Worm (Caenorhabditis elegans) whole organism, young adult: ENCODE measurements around the gene srh-266.

Experiments
- B0019.2 ChIP-seq: fragments of 200-800 bp; sonication (Bioruptor generic); conservative IDR thresholded peaks from 2 replicates; pipeline ENCODE4 v1.3.6; 2022; ENCODE audit warnings: missing genetic modification reagents, missing genetic modification characterization, missing compliant biosample characterization
- C17E4.6 ChIP-seq: fragments of 200-800 bp; sonication (Bioruptor generic); IDR thresholded peaks from 2 replicates; pipeline ENCODE4 v1.3.6; 2022; ENCODE audit warnings: missing genetic modification reagents, missing genetic modification characterization, missing compliant biosample characterization
- F10E7.11 ChIP-seq: sonication (generic microtip); optimal IDR thresholded peaks from 2 replicates; lab custom pipeline; 2017; ENCODE audit warnings: mild to moderate bottlenecking, missing genetic modification characterization, moderate library complexity, missing compliant biosample characterization
- F22D6.2 ChIP-seq: sonication (generic microtip); optimal IDR thresholded peaks from 2 replicates; lab custom pipeline; 2016; ENCODE audit warnings: mild to moderate bottlenecking, missing genetic modification characterization, missing compliant biosample characterization
- F23B12.7 ChIP-seq: sonication (generic microtip); optimal IDR thresholded peaks from 2 replicates; lab custom pipeline; 2017; ENCODE audit warnings: missing genetic modification characterization, mild to moderate bottlenecking, missing compliant biosample characterization, antibody characterized with exemption, moderate library complexity; ENCODE audit not compliant: insufficient read depth
- F33H1.4 ChIP-seq: fragments of 200-800 bp; sonication (Bioruptor generic); IDR thresholded peaks from 2 replicates; pipeline ENCODE4 v1.3.6; 2022; ENCODE audit warnings: missing genetic modification reagents, missing genetic modification characterization, missing compliant biosample characterization
- F52B5.7 ChIP-seq: sonication (generic microtip); optimal IDR thresholded peaks from 2 replicates; lab custom pipeline; 2016; ENCODE audit warnings: mild to moderate bottlenecking, missing genetic modification characterization, missing compliant biosample characterization
- K12H6.12 ChIP-seq: fragments of 200-800 bp; sonication (Bioruptor generic); optimal IDR thresholded peaks from 2 replicates; lab custom pipeline; 2018; ENCODE audit warnings: mild to moderate bottlenecking, missing genetic modification characterization, missing compliant biosample characterization
- Y56A3A.18 ChIP-seq: fragments of 200-800 bp; sonication (Bioruptor generic); IDR thresholded peaks from 2 replicates; pipeline ENCODE4 v1.3.6; 2022; ENCODE audit warnings: missing genetic modification reagents, missing genetic modification characterization, missing compliant biosample characterization
- Y67H2A.10 ChIP-seq: fragments of 200-800 bp; sonication (Bioruptor generic); conservative IDR thresholded peaks from 2 replicates; pipeline ENCODE4 v1.3.6; 2022; ENCODE audit warnings: missing genetic modification reagents, missing genetic modification characterization, missing compliant biosample characterization
- ama-1 ChIP-seq, 3 experiments: fragments of 150-350 bp in 1 of 3; sonication (generic microtip) in 2 of 3; optimal IDR thresholded peaks; 2 replicates each; lab custom pipeline; 2014 to 2018; ENCODE audit warnings: missing biosample characterization in 2 of 3, missing genetic modification characterization in 2 of 3, missing genetic modification reagents in 2 of 3
- aptf-3 ChIP-seq: fragments of 200-800 bp; sonication (Bioruptor generic); IDR thresholded peaks from 2 replicates; pipeline ENCODE4 v1.3.6; 2022; ENCODE audit warnings: missing genetic modification characterization, missing compliant biosample characterization
- attf-6 ChIP-seq: fragments of 200-800 bp; sonication (Bioruptor generic); IDR thresholded peaks from 2 replicates; pipeline ENCODE4 v1.3.6; 2022; ENCODE audit warnings: missing genetic modification reagents, missing genetic modification characterization, missing compliant biosample characterization
- ceh-27 ChIP-seq: fragments of 200-800 bp; sonication (Bioruptor generic); optimal IDR thresholded peaks from 2 replicates; lab custom pipeline; 2018; ENCODE audit warnings: mild to moderate bottlenecking, missing genetic modification characterization, moderate library complexity, missing compliant biosample characterization
- dpl-1 ChIP-seq: fragments of 150-350 bp; optimal IDR thresholded peaks from 2 replicates; lab custom pipeline; 2014; ENCODE audit warnings: missing biosample characterization, missing genetic modification reagents, missing genetic modification characterization
- ekl-4 ChIP-seq: fragments of 200-800 bp; sonication (Bioruptor generic); IDR thresholded peaks from 2 replicates; pipeline ENCODE4 v1.3.6; 2022; ENCODE audit warnings: missing genetic modification reagents, missing genetic modification characterization, missing compliant biosample characterization
- ets-4 ChIP-seq: fragments of 200-800 bp; sonication (Bioruptor generic); optimal IDR thresholded peaks from 2 replicates; lab custom pipeline; 2018; ENCODE audit warnings: mild to moderate bottlenecking, missing genetic modification characterization, missing compliant biosample characterization
- fkh-3 ChIP-seq: sonication (generic microtip); optimal IDR thresholded peaks from 2 replicates; lab custom pipeline; 2016; ENCODE audit warnings: mild to moderate bottlenecking, missing genetic modification characterization, missing compliant biosample characterization
- gei-17 ChIP-seq: fragments of 200-800 bp; sonication (Bioruptor generic); optimal IDR thresholded peaks from 2 replicates; lab custom pipeline; 2018; ENCODE audit warnings: mild to moderate bottlenecking, missing genetic modification characterization, missing compliant biosample characterization
- hlh-12 ChIP-seq: sonication (generic microtip); optimal IDR thresholded peaks from 2 replicates; lab custom pipeline; 2016; ENCODE audit warnings: missing genetic modification characterization, missing compliant biosample characterization
- hlh-26 ChIP-seq: fragments of 200-800 bp; sonication (Bioruptor generic); conservative IDR thresholded peaks from 2 replicates; pipeline ENCODE4 v1.3.6; 2022; ENCODE audit warnings: missing genetic modification reagents, missing genetic modification characterization, missing compliant biosample characterization
- hsf-1 ChIP-seq: fragments of 200-800 bp; sonication (Bioruptor generic); IDR thresholded peaks from 2 replicates; pipeline ENCODE4 v1.3.6; 2022; ENCODE audit warnings: missing genetic modification reagents, missing genetic modification characterization, missing compliant biosample characterization
- lag-1 ChIP-seq: fragments of 200-800 bp; sonication (Bioruptor generic); IDR thresholded peaks from 2 replicates; pipeline ENCODE4 v1.3.6; 2022; ENCODE audit warnings: missing genetic modification reagents, missing genetic modification characterization, missing compliant biosample characterization
- lsl-1 ChIP-seq: fragments of 200-800 bp; sonication (Bioruptor generic); optimal IDR thresholded peaks from 2 replicates; lab custom pipeline; 2018; ENCODE audit warnings: mild to moderate bottlenecking, missing genetic modification characterization, moderate library complexity, missing compliant biosample characterization
- madf-6 ChIP-seq: fragments of 200-800 bp; sonication (Bioruptor generic); IDR thresholded peaks from 2 replicates; pipeline ENCODE4 v1.3.6; 2022; ENCODE audit warnings: missing genetic modification reagents, missing genetic modification characterization, missing compliant biosample characterization
- nfya-1 ChIP-seq: sonication (generic microtip); optimal IDR thresholded peaks from 2 replicates; lab custom pipeline; 2017; ENCODE audit warnings: antibody characterized with exemption, missing compliant biosample characterization, missing genetic modification characterization, borderline replicate concordance; ENCODE audit not compliant: insufficient read depth
- nfyb-1 ChIP-seq: fragments of 200-800 bp; sonication (Bioruptor generic); IDR thresholded peaks from 2 replicates; pipeline ENCODE4 v1.3.6; 2022; ENCODE audit warnings: missing genetic modification reagents, missing genetic modification characterization, missing compliant biosample characterization
- nhr-80 ChIP-seq: sonication (generic microtip); optimal IDR thresholded peaks from 2 replicates; lab custom pipeline; 2016; ENCODE audit warnings: missing genetic modification characterization, missing compliant biosample characterization
- nhr-90 ChIP-seq: sonication (generic microtip); optimal IDR thresholded peaks from 2 replicates; lab custom pipeline; 2016; ENCODE audit warnings: missing genotype, mild to moderate bottlenecking, missing genetic modification characterization, missing compliant biosample characterization
- repo-1 ChIP-seq: sonication (generic microtip); optimal IDR thresholded peaks from 2 replicates; lab custom pipeline; 2017; ENCODE audit warnings: mild to moderate bottlenecking, missing genetic modification characterization, missing compliant biosample characterization
- rpc-1 ChIP-seq, 2 experiments: fragments of 150-350 bp in 1 of 2; sonication (generic microtip) in 1 of 2; optimal IDR thresholded peaks; 2 replicates each; lab custom pipeline; 2014 to 2018; ENCODE audit warnings: missing biosample characterization in 1 of 2, missing genetic modification characterization in 1 of 2, missing genetic modification reagents in 1 of 2, missing genotype in 1 of 2
- sdz-38 ChIP-seq: sonication (generic microtip); optimal IDR thresholded peaks from 2 replicates; lab custom pipeline; 2016; ENCODE audit warnings: missing genotype, missing genetic modification characterization, missing compliant biosample characterization
- sea-2 ChIP-seq: fragments of 200-800 bp; sonication (Bioruptor generic); IDR thresholded peaks from 2 replicates; pipeline ENCODE4 v1.3.6; 2022; ENCODE audit warnings: missing genetic modification characterization, missing compliant biosample characterization
- snpc-1.1 ChIP-seq: sonication (generic microtip); optimal IDR thresholded peaks from 2 replicates; lab custom pipeline; 2017; ENCODE audit warnings: missing genetic modification characterization, mild to moderate bottlenecking, missing compliant biosample characterization, antibody characterized with exemption, moderate library complexity, missing genotype, missing genetic modification reagents; ENCODE audit not compliant: insufficient read depth
- somi-1 ChIP-seq: fragments of 200-800 bp; sonication (Bioruptor generic); optimal IDR thresholded peaks from 2 replicates; lab custom pipeline; 2018; ENCODE audit warnings: mild to moderate bottlenecking, missing genetic modification characterization, missing compliant biosample characterization
- tbp1 ChIP-seq: fragments of 200-800 bp; sonication (Bioruptor generic); optimal IDR thresholded peaks from 2 replicates; lab custom pipeline; 2018; ENCODE audit warnings: mild to moderate bottlenecking, missing genetic modification characterization, missing compliant biosample characterization
- unc-130 ChIP-seq: sonication (generic microtip); optimal IDR thresholded peaks from 2 replicates; lab custom pipeline; 2016; ENCODE audit warnings: missing genetic modification reagents, missing genetic modification characterization, missing compliant biosample characterization
- unc-62 ChIP-seq: fragments of 150-350 bp; optimal IDR thresholded peaks from 2 replicates; lab custom pipeline; 2014; ENCODE audit warnings: missing biosample characterization, missing genetic modification reagents, missing genetic modification characterization
- ztf-26 ChIP-seq: sonication (generic microtip); optimal IDR thresholded peaks from 2 replicates; lab custom pipeline; 2017; ENCODE audit warnings: missing genetic modification characterization, missing compliant biosample characterization

srh-266 gene

DNA sequence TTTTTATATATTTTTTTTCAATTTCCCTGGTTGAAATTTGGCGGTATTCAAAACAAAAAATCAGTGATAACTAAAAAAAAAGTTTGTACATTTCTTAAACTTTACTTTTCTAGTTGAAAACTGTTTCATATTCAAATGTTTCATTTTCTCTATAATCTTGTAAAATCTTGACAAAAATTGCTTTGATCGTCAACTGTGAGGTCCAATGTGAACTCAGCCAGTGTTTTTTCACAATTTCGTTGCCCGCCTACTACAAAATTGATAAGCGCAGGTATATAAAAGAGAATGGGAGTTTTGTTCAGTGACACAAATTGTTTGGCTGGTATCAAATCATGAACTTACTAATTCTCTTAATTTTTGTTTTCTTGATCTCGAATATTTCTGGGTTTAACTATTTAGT lies 17.7 kb upstream of the srh-266 start, which contains the start of gene ugt-42:
Gene ugt-42, plus strand, starts transcription at position 301 of the 400 bp plus-strand sequence.
- no peak for TF ChIP-seq unc-130 (GFP tag; lab: Kevin White, UChicago)

DNA sequence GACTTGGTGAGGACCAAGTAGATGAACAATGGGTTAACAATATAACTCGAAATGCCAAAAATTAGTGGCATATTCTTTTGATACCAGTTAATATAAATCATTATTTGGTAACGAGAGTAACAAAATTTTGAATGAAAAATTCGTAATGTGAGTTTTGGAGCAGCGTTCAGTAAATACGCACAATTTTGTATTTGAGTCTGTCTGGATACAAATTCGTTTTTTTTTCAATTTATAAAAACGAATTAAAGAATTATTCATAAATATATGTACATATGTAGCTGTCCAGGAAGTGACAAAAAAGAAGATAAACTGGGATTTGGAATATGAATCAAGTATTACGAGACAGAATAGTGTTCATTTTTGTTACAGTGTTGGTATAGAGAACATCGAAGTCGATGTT lies 11.7 kb upstream of the srh-266 start, which contains the start of gene srj-5:
Gene srj-5, minus strand, starts transcription at position 101 of the 400 bp plus-strand sequence.
- TF ChIP-seq somi-1 (GFP tag; lab: Kevin White, UChicago) (no peak), dpl-1 (GFP tag; lab: Kevin White, UChicago) (no peak)

DNA sequence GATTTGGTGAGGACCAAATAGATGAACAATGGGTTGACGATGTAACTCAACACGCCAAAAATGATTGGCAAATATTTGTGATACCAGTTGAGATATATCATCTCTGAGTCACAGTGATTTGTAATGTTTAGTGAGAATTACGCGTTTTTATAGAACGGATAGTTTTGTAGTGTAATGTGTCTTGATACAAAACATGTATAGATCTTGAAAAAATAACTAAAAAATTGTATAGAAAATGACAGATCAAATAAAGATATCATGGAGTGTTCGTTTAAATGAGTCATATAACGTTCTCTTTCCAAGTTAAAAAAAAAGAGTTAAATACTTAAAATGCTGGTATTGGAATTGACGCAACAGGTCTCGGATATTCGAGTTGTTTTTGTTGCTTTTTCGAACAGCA lies 10.2 kb upstream of the srh-266 start, which contains the start of gene srj-6:
Gene srj-6, minus strand, starts transcription at position 101 of the 400 bp plus-strand sequence.
- TF ChIP-seq nfyb-1 (GFP tag; lab: Robert Waterston, UW) (no peak), aptf-3 (no peak), nhr-80 (no peak), gei-17 (GFP tag; lab: Kevin White, UChicago) (no peak), tbp1 (GFP tag; lab: Kevin White, UChicago) (no peak), snpc-1.1 (tag; lab: Kevin White, UChicago) (no peak), Y67H2A.10 (GFP tag; lab: Robert Waterston, UW) (no peak), K12H6.12 (tag; lab: Kevin White, UChicago) (no peak), lag-1 (GFP tag; lab: Robert Waterston, UW) (no peak), F33H1.4 (no peak), F10E7.11 (tag; lab: Kevin White, UChicago) (no peak), madf-6 (GFP tag; lab: Robert Waterston, UW) (no peak), ama-1 (optimal IDR thresholded peaks at IDR 0.05; lab: Kevin White, UChicago) (no peak), ama-1 (GFP tag; optimal IDR thresholded peaks at IDR 0.05; lab: Kevin White, UChicago) (no peak), ets-4 (GFP tag; lab: Kevin White, UChicago) (no peak), repo-1 (no peak), unc-130 (GFP tag; lab: Kevin White, UChicago) (no peak), sea-2 (GFP tag; lab: Robert Waterston, UW) (no peak), lsl-1 (GFP tag; lab: Kevin White, UChicago) (no peak), ceh-27 (no peak), Y56A3A.18 (GFP tag; lab: Robert Waterston, UW) (no peak)

DNA sequence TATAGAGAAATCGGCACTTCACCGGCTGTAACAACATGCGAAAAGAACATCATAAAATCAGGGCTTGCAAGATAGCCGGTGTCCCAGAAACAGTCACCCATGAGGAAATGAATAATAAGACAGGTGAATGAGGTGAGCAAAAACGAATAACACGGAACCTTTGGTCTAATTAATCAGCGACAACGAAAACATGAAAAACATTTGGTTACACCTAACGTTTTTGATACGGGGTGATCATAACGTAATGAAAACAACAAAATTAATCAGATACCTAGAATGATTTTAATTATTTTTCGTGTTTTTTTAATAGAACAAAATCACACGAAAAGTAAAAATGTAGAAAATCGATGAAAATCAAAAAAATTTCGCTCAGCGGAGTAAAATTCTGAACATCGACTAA lies 8.8 kb upstream of the srh-266 start, which contains the start of gene srh-245:
Gene srh-245, minus strand, starts transcription at position 101 of the 400 bp plus-strand sequence.
- TF ChIP-seq F22D6.2 (tag; lab: Kevin White, UChicago) (no peak), ekl-4 (no peak), fkh-3 (tag; lab: Kevin White, UChicago) (no peak), sdz-38 (tag; lab: Kevin White, UChicago) (no peak), C17E4.6 (no peak), ztf-26 (tag; lab: Kevin White, UChicago) (no peak), rpc-1 (optimal IDR thresholded peaks at IDR 0.05; lab: Kevin White, UChicago) (no peak), rpc-1 (tag; optimal IDR thresholded peaks at IDR 0.05; lab: Kevin White, UChicago) (no peak), ets-4 (GFP tag; lab: Kevin White, UChicago) (no peak), ceh-27 (no peak), F52B5.7 (tag; lab: Kevin White, UChicago) (no peak), F23B12.7 (tag; lab: Kevin White, UChicago) (no peak), nhr-90 (tag; lab: Kevin White, UChicago) (no peak), hsf-1 (GFP tag; lab: Robert Waterston, UW) (no peak), attf-6 (GFP tag; lab: Robert Waterston, UW) (no peak), hlh-12 (tag; lab: Kevin White, UChicago) (no peak), unc-62 (GFP tag; lab: Kevin White, UChicago) (no peak), B0019.2 (GFP tag; lab: Robert Waterston, UW) (no peak), hlh-26 (GFP tag; lab: Robert Waterston, UW) (no peak), nfya-1 (tag; lab: Kevin White, UChicago) (no peak)
- TF ChIP-seq, all 124 proteins: peak for 0
